Fruit fly (Drosophila melanogaster) whole organism, embryonic: Measurements from ENCODE around the gene SoYb.

Source experiments
- Asciz ChIP-seq: fragments of 200-800 bp; sonication (Bioruptor generic); optimal IDR thresholded peaks from 2 replicates; lab custom pipeline; 2017; ENCODE audit warnings: missing biosample characterization, mild to moderate bottlenecking, missing genetic modification characterization, missing genetic modification reagents
- Awh ChIP-seq: fragments of 200-800 bp; sonication (Bioruptor generic); IDR thresholded peaks from 2 replicates; pipeline ENCODE4, ENCODE4 v1.3.6; 2022; ENCODE audit warnings: missing biosample characterization, missing genetic modification characterization
- B-H1 ChIP-seq: fragments of 200-800 bp; sonication (Bioruptor generic); IDR thresholded peaks from 3 replicates; pipeline ENCODE4 v1.3.6; 2022; ENCODE audit warnings: missing biosample characterization, missing genetic modification characterization
- Blimp-1 ChIP-seq: fragments of 200-800 bp; sonication (Bioruptor generic); optimal IDR thresholded peaks from 3 replicates; lab custom pipeline; 2018; ENCODE audit warnings: missing biosample characterization, missing genetic modification characterization, mild to moderate bottlenecking, moderate library complexity, missing genetic modification reagents
- CG10321 ChIP-seq: fragments of 200-800 bp; sonication (Bioruptor generic); IDR thresholded peaks from 2 replicates; pipeline ENCODE4 v1.3.6; 2022; ENCODE audit warnings: missing biosample characterization, missing genetic modification characterization
- CG10366 ChIP-seq: fragments of 200-800 bp; sonication (Bioruptor generic); IDR thresholded peaks from 2 replicates; pipeline ENCODE4 v1.3.6; 2022; ENCODE audit warnings: missing biosample characterization, missing genetic modification characterization
- CG11093 ChIP-seq: fragments of 200-800 bp; sonication (Bioruptor generic); IDR thresholded peaks from 3 replicates; pipeline ENCODE4 v1.3.6; 2022; ENCODE audit warnings: missing biosample characterization, missing genetic modification characterization
- CG14441 ChIP-seq: fragments of 200-800 bp; sonication (Bioruptor generic); IDR thresholded peaks from 2 replicates; pipeline ENCODE4 v1.3.6; 2022; ENCODE audit warnings: missing biosample characterization, missing genetic modification characterization
- CG1602 ChIP-seq: fragments of 200-800 bp; sonication (Bioruptor generic); optimal IDR thresholded peaks from 3 replicates; lab custom pipeline; 2016; ENCODE audit warnings: missing biosample characterization, missing genetic modification characterization
- CG17186 ChIP-seq: fragments of 200-800 bp; sonication (Bioruptor generic); optimal IDR thresholded peaks from 3 replicates; lab custom pipeline; 2017; ENCODE audit warnings: missing biosample characterization, missing genetic modification reagents, missing genetic modification characterization
- CG18262 ChIP-seq: fragments of 200-800 bp; optimal IDR thresholded peaks from 3 replicates; lab custom pipeline; 2019; ENCODE audit warnings: missing biosample characterization, mild to moderate bottlenecking, missing genetic modification characterization, moderate library complexity
- CG2116 ChIP-seq: fragments of 200-800 bp; sonication (Bioruptor generic); optimal IDR thresholded peaks from 3 replicates; lab custom pipeline; 2018; ENCODE audit warnings: missing biosample characterization, mild to moderate bottlenecking, missing genetic modification characterization
- CG2129 ChIP-seq: fragments of 200-800 bp; sonication (Bioruptor generic); IDR thresholded peaks from 2 replicates; pipeline ENCODE4 v1.3.6; 2022; ENCODE audit warnings: missing biosample characterization, missing genetic modification characterization; ENCODE audit not compliant: partially characterized antibody
- CG31224 ChIP-seq: fragments of 200-800 bp; sonication (Bioruptor generic); IDR thresholded peaks from 2 replicates; pipeline ENCODE4 v1.3.6; 2022; ENCODE audit warnings: missing biosample characterization, missing genetic modification characterization
- CG31441 ChIP-seq: fragments of 200-800 bp; sonication (Bioruptor generic); IDR thresholded peaks from 2 replicates; pipeline ENCODE4 v1.3.6; 2022; ENCODE audit warnings: missing biosample characterization, missing genetic modification characterization
- CG4820 ChIP-seq: fragments of 200-800 bp; sonication (Bioruptor generic); optimal IDR thresholded peaks from 3 replicates; lab custom pipeline; 2016; ENCODE audit warnings: missing biosample characterization, missing genetic modification characterization
- CG7928 ChIP-seq: fragments of 200-800 bp; sonication (Bioruptor generic); optimal IDR thresholded peaks from 2 replicates; lab custom pipeline; 2017; ENCODE audit warnings: missing biosample characterization, mild to moderate bottlenecking, missing genetic modification characterization
- CG8388 ChIP-seq: fragments of 200-800 bp; sonication (Bioruptor generic); optimal IDR thresholded peaks from 2 replicates; lab custom pipeline; 2019; ENCODE audit warnings: missing biosample characterization, mild to moderate bottlenecking, missing genetic modification characterization, moderate library complexity
- CG8944 ChIP-seq: fragments of 200-800 bp; sonication (Bioruptor generic); optimal IDR thresholded peaks from 3 replicates; lab custom pipeline; 2016; ENCODE audit warnings: missing biosample characterization, missing genetic modification characterization
- Deaf1 ChIP-seq: fragments of 200-800 bp; optimal IDR thresholded peaks from 3 replicates; lab custom pipeline; 2019; ENCODE audit warnings: missing biosample characterization, mild to moderate bottlenecking, missing genetic modification characterization, moderate library complexity
- Dfd ChIP-seq, 2 experiments: fragments of >200 bp; optimal IDR thresholded peaks; 2 replicates each; lab custom pipeline; 2017; ENCODE audit warnings: missing biosample characterization in 2 of 2, missing genetic modification characterization in 2 of 2
- Dip3 ChIP-seq: fragments of 200-800 bp; sonication (Bioruptor generic); optimal IDR thresholded peaks from 3 replicates; lab custom pipeline; 2016; ENCODE audit warnings: missing biosample characterization, missing genetic modification characterization
- Dp ChIP-seq: fragments of 200-800 bp; sonication (Bioruptor generic); optimal IDR thresholded peaks from 2 replicates; lab custom pipeline; 2018; ENCODE audit warnings: missing biosample characterization, mild to moderate bottlenecking, missing genetic modification characterization, moderate library complexity
- Drgx ChIP-seq: fragments of 200-800 bp; sonication (Bioruptor generic); IDR thresholded peaks from 2 replicates; pipeline ENCODE4 v1.3.6; 2022; ENCODE audit warnings: missing biosample characterization, missing genetic modification characterization
- E2f2 ChIP-seq: fragments of 200-800 bp; sonication (Bioruptor generic); IDR thresholded peaks from 2 replicates; pipeline ENCODE4 v1.3.6; 2022; ENCODE audit warnings: missing biosample characterization, missing genetic modification characterization
- Fer2 ChIP-seq: fragments of 200-800 bp; sonication (Bioruptor generic); optimal IDR thresholded peaks from 2 replicates; lab custom pipeline; 2018; ENCODE audit warnings: missing biosample characterization, mild to moderate bottlenecking, missing genetic modification characterization, moderate library complexity
- Gsc ChIP-seq: fragments of 200-800 bp; sonication (Bioruptor generic); IDR thresholded peaks from 2 replicates; pipeline ENCODE4 v1.3.6; 2022; ENCODE audit warnings: missing biosample characterization, missing genetic modification characterization
- Gug ChIP-seq: fragments of 200-800 bp; sonication (Bioruptor generic); IDR thresholded peaks from 4 replicates; pipeline ENCODE4 v1.3.6; 2022; ENCODE audit warnings: missing biosample characterization, missing genetic modification characterization
- HLH4C ChIP-seq: fragments of 200-800 bp; sonication (Bioruptor generic); IDR thresholded peaks from 3 replicates; pipeline ENCODE4 v1.3.6; 2022; ENCODE audit warnings: missing biosample characterization, missing genetic modification characterization; ENCODE audit not compliant: partially characterized antibody
- Hsf ChIP-seq: fragments of 200-800 bp; sonication (Bioruptor generic); optimal IDR thresholded peaks from 3 replicates; lab custom pipeline; 2016; ENCODE audit warnings: missing biosample characterization, missing genetic modification characterization
- MTF-1 ChIP-seq: fragments of 200-800 bp; sonication (Bioruptor generic); optimal IDR thresholded peaks from 2 replicates; lab custom pipeline; 2018; ENCODE audit warnings: missing biosample characterization, mild to moderate bottlenecking, missing genetic modification characterization, borderline replicate concordance
- NFAT ChIP-seq: fragments of 200-800 bp; sonication (Bioruptor generic); IDR thresholded peaks from 2 replicates; pipeline ENCODE4 v1.3.6; 2022; ENCODE audit warnings: missing biosample characterization, missing genetic modification characterization
- Oaz ChIP-seq: fragments of 200-800 bp; sonication (Bioruptor generic); IDR thresholded peaks from 2 replicates; pipeline ENCODE4 v1.3.6; 2022; ENCODE audit warnings: missing biosample characterization, missing genetic modification characterization
- Pdp1 ChIP-seq, 2 experiments: fragments of 200-800 bp; sonication (Bioruptor generic); optimal IDR thresholded peaks; 3 replicates each; lab custom pipeline; 2016; ENCODE audit warnings: missing biosample characterization in 2 of 2, missing genetic modification characterization in 2 of 2, mild to moderate bottlenecking in 1 of 2, moderate library complexity in 1 of 2
- Sox100B ChIP-seq: fragments of 200-800 bp; sonication (Bioruptor generic); optimal IDR thresholded peaks from 3 replicates; lab custom pipeline; 2018; ENCODE audit warnings: missing biosample characterization, mild to moderate bottlenecking, missing genetic modification characterization
- Usf ChIP-seq: fragments of 200-800 bp; sonication (Bioruptor generic); optimal IDR thresholded peaks from 2 replicates; lab custom pipeline; 2017; ENCODE audit warnings: missing genotype, missing biosample characterization, missing genetic modification characterization
- bab2 ChIP-seq: fragments of 200-800 bp; sonication (Bioruptor generic); optimal IDR thresholded peaks from 2 replicates; lab custom pipeline; 2016; ENCODE audit warnings: missing biosample characterization, missing genetic modification characterization
- chinmo ChIP-seq: fragments of 200-800 bp; sonication (Bioruptor generic); IDR thresholded peaks from 4 replicates; pipeline ENCODE4 v1.3.6; 2022; ENCODE audit warnings: missing biosample characterization, missing genetic modification characterization; ENCODE audit not compliant: partially characterized antibody
- dati ChIP-seq: fragments of 200-800 bp; sonication (Bioruptor generic); IDR thresholded peaks from 2 replicates; pipeline ENCODE4 v1.3.6; 2022; ENCODE audit warnings: missing biosample characterization, missing genetic modification characterization
- esg ChIP-seq: fragments of 200-800 bp; sonication (Bioruptor generic); conservative IDR thresholded peaks from 2 replicates; pipeline ENCODE4 v1.3.6; 2022; ENCODE audit warnings: missing biosample characterization, missing genetic modification characterization
- gem ChIP-seq: fragments of 200-800 bp; sonication (Bioruptor generic); optimal IDR thresholded peaks from 2 replicates; lab custom pipeline; 2019; ENCODE audit warnings: missing biosample characterization, mild to moderate bottlenecking, missing genetic modification characterization, moderate library complexity
- gsb ChIP-seq: fragments of 200-800 bp; sonication (Bioruptor generic); IDR thresholded peaks from 2 replicates; pipeline ENCODE4 v1.3.6; 2022; ENCODE audit warnings: missing biosample characterization, missing genetic modification characterization
- ind ChIP-seq: fragments of 200-800 bp; sonication (Bioruptor generic); optimal IDR thresholded peaks from 3 replicates; lab custom pipeline; 2016; ENCODE audit warnings: missing biosample characterization, missing genetic modification characterization
- kah ChIP-seq: fragments of 200-800 bp; sonication (Bioruptor generic); optimal IDR thresholded peaks from 2 replicates; lab custom pipeline; 2018; ENCODE audit warnings: missing biosample characterization, mild to moderate bottlenecking, missing genetic modification characterization
- luna ChIP-seq: fragments of 200-800 bp; sonication (Bioruptor generic); optimal IDR thresholded peaks from 2 replicates; lab custom pipeline; 2016; ENCODE audit warnings: missing biosample characterization, missing genetic modification characterization
- nerfin-2 ChIP-seq: fragments of 200-800 bp; sonication (Bioruptor generic); IDR thresholded peaks from 2 replicates; pipeline ENCODE4 v1.3.6; 2022; ENCODE audit warnings: missing biosample characterization, missing genetic modification characterization; ENCODE audit not compliant: partially characterized antibody
- org-1 ChIP-seq: fragments of 200-800 bp; sonication (Bioruptor generic); optimal IDR thresholded peaks from 2 replicates; lab custom pipeline; 2017; ENCODE audit warnings: missing biosample characterization, missing genetic modification characterization
- row ChIP-seq: fragments of 200-800 bp; sonication (Bioruptor generic); IDR thresholded peaks from 3 replicates; pipeline ENCODE4 v1.3.6; 2022; ENCODE audit warnings: missing biosample characterization, missing genetic modification characterization
- twi ChIP-seq: fragments of 200-800 bp; optimal IDR thresholded peaks from 2 replicates; lab custom pipeline; 2019; ENCODE audit warnings: missing biosample characterization, mild to moderate bottlenecking, missing genetic modification characterization, moderate library complexity
- tx ChIP-seq: fragments of 200-800 bp; sonication (Bioruptor generic); optimal IDR thresholded peaks from 2 replicates; lab custom pipeline; 2016; ENCODE audit warnings: missing biosample characterization, missing genetic modification characterization
- zf30C ChIP-seq: fragments of 200-800 bp; sonication (Bioruptor generic); optimal IDR thresholded peaks from 3 replicates; lab custom pipeline; 2018; ENCODE audit warnings: missing biosample characterization, mild to moderate bottlenecking, missing genetic modification characterization

The SoYb gene

dm6 chr2L:9954119-9954518 lies 48.4 kb downstream of the SoYb start, which contains the start of the genes CG13126 and CG4709 (continued):
- TF ChIP-seq Deaf1 (peak; percentile 73), Asciz (GFP tag; lab: Kevin White, UChicago) (peak; percentile 90), Awh (peak; percentile 89), Sox100B (peak; percentile 91), gsb (GFP tag; lab: Robert Waterston, UW) (peak; percentile 68), E2f2 (GFP tag; lab: Robert Waterston, UW) (peak; percentile 76), tx (GFP tag; lab: Kevin White, UChicago) (no peak), ind (GFP tag; lab: Kevin White, UChicago) (peak; percentile 91), CG14441 (peak; percentile 86), CG8388 (peak; percentile 90), Hsf (peak; percentile 63), kah (GFP tag; lab: Kevin White, UChicago) (peak; percentile 77), dati (GFP tag; lab: Robert Waterston, UW) (peak; percentile 10; the same call in 1 of the 2 replicates), CG11093 (GFP tag; lab: Robert Waterston, UW) (peak; percentile 85), CG31441 (GFP tag; lab: Robert Waterston, UW) (peak; percentile 99), Gsc (GFP tag; lab: Robert Waterston, UW) (peak; percentile 64), MTF-1 (peak; percentile 67), CG18262 (tag; lab: Kevin White, UChicago) (peak; percentile 97), HLH4C (GFP tag; lab: Robert Waterston, UW) (no peak), CG7928 (GFP tag; lab: Kevin White, UChicago) (peak; percentile 46), NFAT (GFP tag; lab: Robert Waterston, UW) (peak; percentile 71; the same call in 1 of the 2 replicates), Oaz (GFP tag; lab: Robert Waterston, UW) (peak; percentile 73), CG1602 (GFP tag; lab: Kevin White, UChicago) (peak; percentile 89), CG2129 (GFP tag; lab: Robert Waterston, UW) (no peak), esg (GFP tag; lab: Robert Waterston, UW) (peak; percentile 88), org-1 (GFP tag; lab: Kevin White, UChicago) (peak; percentile 86), CG10366 (GFP tag; lab: Robert Waterston, UW) (peak; percentile 87), row (GFP tag; lab: Robert Waterston, UW) (peak; percentile 96), CG31224 (peak; percentile 79), bab2 (GFP tag; lab: Kevin White, UChicago) (peak; percentile 6), chinmo (GFP tag; lab: Robert Waterston, UW) (no peak), Dp (GFP tag; lab: Kevin White, UChicago) (peak; percentile 57), nerfin-2 (GFP tag; lab: Robert Waterston, UW) (no peak), Pdp1 (GFP tag; optimal IDR thresholded peaks at IDR 0.05; lab: Kevin White, UChicago) (peak; percentile 25 to 71), CG4820 (GFP tag; lab: Kevin White, UChicago) (peak; percentile 88), Gug (GFP tag; lab: Robert Waterston, UW) (peak; percentile 48; the same call in 2 of the 4 replicates), twi (tag; lab: Kevin White, UChicago) (peak; percentile 81), Blimp-1 (peak; percentile 94), Dip3 (GFP tag; lab: Kevin White, UChicago) (peak; percentile 52), CG8944 (GFP tag; lab: Kevin White, UChicago) (peak; percentile 30), CG17186 (GFP tag; lab: Kevin White, UChicago) (peak; percentile 19), CG2116 (peak; percentile 77), luna (GFP tag; lab: Kevin White, UChicago) (no peak), CG10321 (GFP tag; lab: Robert Waterston, UW) (peak; percentile 58), B-H1 (GFP tag; lab: Robert Waterston, UW) (peak; percentile 73), zf30C (GFP tag; lab: Kevin White, UChicago) (no peak), Dfd (GFP tag; optimal IDR thresholded peaks at IDR 0.05; lab: Kevin White, UChicago) (no peak), gem (tag; lab: Kevin White, UChicago) (peak; percentile 96), Usf (GFP tag; lab: Kevin White, UChicago) (peak; percentile 57), Drgx (GFP tag; lab: Robert Waterston, UW) (peak; percentile 91), Fer2 (peak; percentile 86)
